Worm (Caenorhabditis elegans) whole organism, L4/young adult: ENCODE measurements around the gene math-33.

Experiments
- W03F9.2 ChIP-seq: fragments of 150-350 bp; optimal IDR thresholded peaks from 2 replicates; lab custom pipeline; 2014; ENCODE audit warnings: missing biosample characterization, missing genetic modification characterization
- dao-5 ChIP-seq: sonication (generic microtip); optimal IDR thresholded peaks from 2 replicates; lab custom pipeline; 2016; ENCODE audit warnings: missing genotype, missing genetic modification characterization, moderate library complexity, missing compliant biosample characterization
- him-1 ChIP-seq: sonication (generic microtip); optimal IDR thresholded peaks from 2 replicates; lab custom pipeline; 2016; ENCODE audit warnings: missing genotype, missing genetic modification reagents, missing genetic modification characterization, missing compliant biosample characterization

The math-33 gene

DNA sequence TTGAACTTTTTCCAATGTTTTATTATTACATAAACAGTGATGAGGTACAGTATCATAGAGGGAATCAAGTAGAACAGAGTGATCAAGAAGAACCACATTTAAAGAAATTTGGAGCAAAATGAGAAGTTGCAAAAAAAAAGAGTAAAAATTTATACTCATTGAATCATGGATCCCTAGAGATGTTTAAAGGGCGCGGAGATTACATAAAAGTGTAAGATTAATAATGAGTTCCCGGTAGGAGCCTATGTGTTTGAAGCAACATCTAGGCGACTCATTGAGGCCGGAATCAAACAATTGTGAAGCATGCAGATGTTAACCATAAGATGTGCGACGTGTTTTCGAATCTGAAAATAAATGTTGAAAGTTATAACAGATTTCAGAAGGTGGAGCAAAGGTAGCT, 38.6 kb downstream of the math-33 start, which contains the start of gene srg-39:
srg-39 (minus strand) TSS at position 101 of the 400 bp plus-strand sequence.
- TF ChIP-seq dao-5 (tag; lab: Kevin White, UChicago) (no peak), W03F9.2 (tag; lab: Kevin White, UChicago) (no peak), him-1 (tag; lab: Kevin White, UChicago) (no peak)

DNA sequence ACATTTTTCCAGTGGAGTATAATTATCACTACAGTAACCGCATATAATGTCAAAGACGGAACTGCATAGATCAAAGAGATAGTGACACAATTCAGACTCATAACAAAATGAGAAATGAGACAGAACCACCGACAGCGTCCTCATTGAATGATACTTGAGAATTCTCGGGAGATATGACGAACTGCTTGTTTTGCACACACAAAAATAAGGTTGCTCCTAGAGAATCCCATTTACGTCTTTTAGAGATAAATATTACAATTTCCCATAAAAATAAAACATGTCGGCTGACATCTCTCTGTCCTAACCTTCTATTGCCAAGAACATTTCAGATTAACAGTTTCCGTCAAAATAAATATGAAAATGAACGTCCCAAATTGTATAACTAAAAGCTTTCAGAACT, 41.8 kb downstream of the math-33 start, which contains the start of gene srg-38:
srg-38 (minus strand) TSS at position 101 of the 400 bp plus-strand sequence.
- TF ChIP-seq him-1 (tag; lab: Kevin White, UChicago) (no peak), dao-5 (tag; lab: Kevin White, UChicago) (no peak), W03F9.2 (tag; lab: Kevin White, UChicago) (no peak)

DNA sequence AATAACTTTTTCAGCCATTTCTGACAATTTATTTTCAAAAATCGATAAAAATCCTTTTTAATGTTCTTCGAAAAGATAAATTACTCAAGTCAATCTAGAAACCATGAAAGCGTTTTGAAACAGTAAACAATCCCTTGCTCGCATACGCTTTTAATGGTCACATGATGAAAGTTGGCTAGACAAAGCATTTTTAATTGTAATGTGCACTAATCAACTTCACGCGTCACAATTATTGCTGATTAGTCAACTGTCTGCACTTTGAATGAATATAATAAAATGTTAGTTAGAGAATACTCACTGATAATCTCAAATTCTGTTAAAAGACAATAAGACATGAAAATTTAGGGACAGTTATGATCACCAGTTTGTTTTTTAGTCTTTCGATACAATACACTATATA, 42.9 kb downstream of the math-33 start:
- TF ChIP-seq W03F9.2 (tag; lab: Kevin White, UChicago) (no peak), him-1 (tag; lab: Kevin White, UChicago) (no peak), dao-5 (tag; lab: Kevin White, UChicago) (no peak)

DNA sequence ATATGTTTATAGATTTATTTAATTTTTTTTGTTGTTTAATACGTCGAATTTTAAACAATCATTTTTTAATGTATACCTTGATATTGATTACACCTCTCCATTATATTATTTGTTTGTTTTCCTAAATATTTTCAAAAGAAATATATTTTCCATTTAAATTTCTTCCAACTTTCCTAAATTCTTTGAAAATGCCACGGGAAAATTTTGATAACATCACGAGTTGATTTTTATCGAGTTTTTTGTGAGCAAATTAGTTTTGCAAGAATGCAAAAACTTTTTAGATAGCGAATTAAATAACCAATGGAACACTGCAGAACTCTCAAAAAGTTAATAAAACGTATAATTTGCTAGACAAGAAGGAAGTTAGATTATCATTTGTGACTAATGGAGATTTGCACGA, 44.2 kb downstream of the math-33 start, which contains the start of gene srg-42:
srg-42 (minus strand) TSS at position 101 of the 400 bp plus-strand sequence.
- TF ChIP-seq dao-5 (tag; lab: Kevin White, UChicago), result no peak
- no peak for TF ChIP-seq W03F9.2 (tag; lab: Kevin White, UChicago)
- TF ChIP-seq him-1 (tag; lab: Kevin White, UChicago), result no peak

ce11 chrV:11161791-11162190, 48.1 kb downstream of the math-33 start, which contains the start of gene srg-41:
Gene srg-41, minus strand, starts transcription at chrV:11161891.
- TF ChIP-seq dao-5 (tag; lab: Kevin White, UChicago) (no peak), W03F9.2 (tag; lab: Kevin White, UChicago) (no peak), him-1 (tag; lab: Kevin White, UChicago) (no peak)

ce11 chrV:11164475-11164874, 50.8 kb downstream of the math-33 start, which contains the start of gene srg-40:
Gene srg-40, minus strand, starts transcription at chrV:11164575.
- TF ChIP-seq dao-5 (tag; lab: Kevin White, UChicago) (no peak), him-1 (tag; lab: Kevin White, UChicago) (no peak), W03F9.2 (tag; lab: Kevin White, UChicago) (no peak)

DNA sequence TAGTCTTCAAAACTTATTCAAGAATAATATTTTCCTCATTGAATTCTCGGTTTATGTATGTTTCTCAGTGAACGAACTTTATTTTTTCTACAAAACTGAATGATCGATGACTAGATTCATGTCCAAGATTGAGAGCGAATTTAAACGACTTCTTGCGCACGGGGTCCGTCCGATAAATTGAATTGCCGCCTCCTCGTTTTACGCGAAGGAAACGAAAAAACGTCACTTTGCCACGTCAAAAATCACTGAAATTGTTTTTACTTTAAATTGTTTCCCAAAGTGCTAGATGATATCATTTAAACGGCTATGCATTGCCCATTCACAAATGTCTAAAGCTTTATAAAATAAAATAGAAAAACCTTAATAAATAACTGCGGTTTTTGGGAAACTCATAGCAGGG, 54.0 kb downstream of the math-33 start:
- TF ChIP-seq him-1 (tag; lab: Kevin White, UChicago), result no peak
- no peak for TF ChIP-seq W03F9.2 (tag; lab: Kevin White, UChicago)
- TF ChIP-seq dao-5 (tag; lab: Kevin White, UChicago), result no peak
